Worm (Caenorhabditis elegans) whole organism, L4 larva: ENCODE results near the gene asns-1.

Experiments
- D1046.2 ChIP-seq: fragments of 200-800 bp; sonication (Bioruptor generic); IDR thresholded peaks from 2 replicates; pipeline ENCODE4 v1.3.6; 2022; ENCODE audit warnings: missing genetic modification characterization, missing compliant biosample characterization
- F37D6.2 ChIP-seq: sonication (generic microtip); optimal IDR thresholded peaks from 2 replicates; lab custom pipeline; 2016; ENCODE audit warnings: mild to moderate bottlenecking, missing genetic modification characterization, missing compliant biosample characterization
- R02D3.7 ChIP-seq: fragments of 150-350 bp; sonication (generic microtip); optimal IDR thresholded peaks from 3 replicates; lab custom pipeline; 2014; ENCODE audit warnings: missing biosample characterization, missing genetic modification characterization
- Y105C5A.15 ChIP-seq: fragments of 200-800 bp; sonication (Bioruptor generic); IDR thresholded peaks from 2 replicates; pipeline ENCODE4 v1.3.6; 2022; ENCODE audit warnings: missing genetic modification characterization, missing compliant biosample characterization
- ZK546.5 ChIP-seq, 2 experiments: sonication (generic microtip); optimal IDR thresholded peaks; 2 replicates each; lab custom pipeline; 2017; ENCODE audit warnings: missing biosample characterization in 2 of 2, missing genetic modification characterization in 2 of 2
- aha-1 ChIP-seq: fragments of 150-350 bp; peaks from one replicate; lab custom pipeline; 2014; ENCODE audit warnings: missing biosample characterization, missing genetic modification characterization
- arid-1 ChIP-seq: fragments of 200-800 bp; sonication (Bioruptor generic); conservative IDR thresholded peaks from 2 replicates; pipeline ENCODE4 v1.3.6; 2022; ENCODE audit warnings: missing genetic modification reagents, missing genetic modification characterization, missing compliant biosample characterization
- ceh-62 ChIP-seq: sonication (generic microtip); optimal IDR thresholded peaks from 2 replicates; lab custom pipeline; 2017; ENCODE audit warnings: missing biosample characterization, missing genetic modification characterization
- ces-1 ChIP-seq: fragments of 150-350 bp; sonication (generic microtip); optimal IDR thresholded peaks from 4 replicates; lab custom pipeline; 2014; ENCODE audit warnings: missing biosample characterization, missing genetic modification reagents, missing genetic modification characterization
- dmd-6 ChIP-seq: fragments of 200-800 bp; sonication (Bioruptor generic); IDR thresholded peaks from 2 replicates; pipeline ENCODE4 v1.3.6; 2022; ENCODE audit warnings: missing genetic modification reagents, missing genetic modification characterization, missing compliant biosample characterization
- dmd-8 ChIP-seq: fragments of 200-800 bp; sonication (Bioruptor generic); IDR thresholded peaks from 2 replicates; pipeline ENCODE4 v1.3.6; 2022; ENCODE audit warnings: missing genetic modification characterization, missing compliant biosample characterization
- dpl-1 ChIP-seq: fragments of 150-350 bp; optimal IDR thresholded peaks from 2 replicates; lab custom pipeline; 2014; ENCODE audit warnings: missing biosample characterization, missing genetic modification reagents, missing genetic modification characterization
- egl-27 ChIP-seq: sonication (generic microtip); optimal IDR thresholded peaks from 3 replicates; lab custom pipeline; 2017; ENCODE audit warnings: missing biosample characterization, missing genetic modification reagents, missing genetic modification characterization
- egl-43 ChIP-seq: fragments of 200-800 bp; sonication (Bioruptor generic); IDR thresholded peaks from 2 replicates; pipeline ENCODE4 v1.3.6; 2022; ENCODE audit warnings: missing genetic modification reagents, missing genetic modification characterization, missing compliant biosample characterization
- fkh-10 ChIP-seq: fragments of 150-350 bp; optimal IDR thresholded peaks from 2 replicates; lab custom pipeline; 2014; ENCODE audit warnings: missing biosample characterization, missing genetic modification reagents, missing genetic modification characterization
- jun-1 ChIP-seq: fragments of 150-350 bp; optimal IDR thresholded peaks from 2 replicates; lab custom pipeline; 2014; ENCODE audit warnings: missing biosample characterization, missing genetic modification reagents, missing genetic modification characterization
- lim-7 ChIP-seq: fragments of 200-800 bp; sonication (Bioruptor generic); IDR thresholded peaks from 2 replicates; pipeline ENCODE4 v1.3.6; 2022; ENCODE audit warnings: missing genetic modification characterization, missing compliant biosample characterization
- lin-1 ChIP-seq: fragments of 200-800 bp; sonication (Bioruptor generic); IDR thresholded peaks from 2 replicates; pipeline ENCODE4 v1.3.6; 2022; ENCODE audit warnings: missing genetic modification reagents, missing genetic modification characterization, missing compliant biosample characterization
- lin-13 ChIP-seq: fragments of 150-350 bp; optimal IDR thresholded peaks from 2 replicates; lab custom pipeline; 2014; ENCODE audit warnings: missing biosample characterization, missing genetic modification reagents, missing genetic modification characterization
- lin-15B ChIP-seq: fragments of 150-350 bp; sonication (generic microtip); optimal IDR thresholded peaks from 3 replicates; lab custom pipeline; 2014; ENCODE audit warnings: missing biosample characterization, missing genetic modification characterization
- lir-3 ChIP-seq: sonication (generic microtip); optimal IDR thresholded peaks from 2 replicates; lab custom pipeline; 2016; ENCODE audit warnings: mild to moderate bottlenecking, missing genetic modification characterization, missing compliant biosample characterization
- madf-5 ChIP-seq, 2 experiments: fragments of 200-800 bp; sonication (Bioruptor generic); IDR thresholded peaks; 2 replicates each; pipeline ENCODE4 v1.3.6; 2022; ENCODE audit warnings: missing compliant biosample characterization in 2 of 2, missing genetic modification characterization in 2 of 2
- mep-1 ChIP-seq: fragments of 150-350 bp; sonication (generic microtip); optimal IDR thresholded peaks from 3 replicates; lab custom pipeline; 2014; ENCODE audit warnings: missing biosample characterization, missing genetic modification characterization
- mes-2 ChIP-seq: sonication (generic microtip); optimal IDR thresholded peaks from 2 replicates; lab custom pipeline; 2016; ENCODE audit warnings: missing genotype, mild to moderate bottlenecking, missing genetic modification characterization, missing compliant biosample characterization; ENCODE audit not compliant: poor library complexity, severe bottlenecking
- mxl-2 ChIP-seq: fragments of 200-800 bp; sonication (Bioruptor generic); conservative IDR thresholded peaks from 2 replicates; pipeline ENCODE4 v1.3.6; 2022; ENCODE audit warnings: missing genetic modification reagents, missing genetic modification characterization, missing compliant biosample characterization
- nhr-102 ChIP-seq: sonication (generic microtip); optimal IDR thresholded peaks from 2 replicates; lab custom pipeline; 2016; ENCODE audit warnings: mild to moderate bottlenecking, missing genetic modification characterization, moderate library complexity, missing compliant biosample characterization
- nhr-237 ChIP-seq: sonication (generic microtip); optimal IDR thresholded peaks from 2 replicates; lab custom pipeline; 2017; ENCODE audit warnings: missing biosample characterization, missing genetic modification characterization
- nhr-25 ChIP-seq: sonication (generic microtip); optimal IDR thresholded peaks from 2 replicates; lab custom pipeline; 2017; ENCODE audit warnings: missing genetic modification characterization, mild to moderate bottlenecking, missing compliant biosample characterization, antibody characterized with exemption, moderate library complexity, borderline replicate concordance; ENCODE audit not compliant: insufficient read depth
- nhr-28 ChIP-seq: fragments of 150-350 bp; optimal IDR thresholded peaks from 2 replicates; lab custom pipeline; 2014; ENCODE audit warnings: missing biosample characterization, missing genetic modification characterization
- nhr-41 ChIP-seq: fragments of 200-800 bp; sonication (Bioruptor generic); IDR thresholded peaks from 2 replicates; pipeline ENCODE4 v1.3.6; 2022; ENCODE audit warnings: missing genetic modification reagents, missing genetic modification characterization, missing compliant biosample characterization
- nhr-42 ChIP-seq: fragments of 200-800 bp; sonication (Bioruptor generic); IDR thresholded peaks from 2 replicates; pipeline ENCODE4 v1.3.6; 2022; ENCODE audit warnings: missing genetic modification characterization, missing compliant biosample characterization
- php-3 ChIP-seq: fragments of 200-800 bp; sonication (Bioruptor generic); IDR thresholded peaks from 2 replicates; pipeline ENCODE4 v1.3.6; 2022; ENCODE audit warnings: missing genetic modification reagents, missing genetic modification characterization, missing compliant biosample characterization
- rbr-2 ChIP-seq: sonication (generic microtip); optimal IDR thresholded peaks from 2 replicates; lab custom pipeline; 2016; ENCODE audit warnings: missing genotype, missing genetic modification characterization, missing compliant biosample characterization
- saeg-2 ChIP-seq: fragments of 200-800 bp; sonication (Bioruptor generic); IDR thresholded peaks from 2 replicates; pipeline ENCODE4 v1.3.6; 2022; ENCODE audit warnings: missing genetic modification reagents, missing genetic modification characterization, missing compliant biosample characterization
- skn-1 ChIP-seq: fragments of 150-350 bp; optimal IDR thresholded peaks from 2 replicates; lab custom pipeline; 2014; ENCODE audit warnings: missing biosample characterization, missing genetic modification characterization
- spr-1 ChIP-seq: sonication (generic microtip); optimal IDR thresholded peaks from 2 replicates; lab custom pipeline; 2016; ENCODE audit warnings: mild to moderate bottlenecking, missing genetic modification characterization, missing compliant biosample characterization
- tra-1 ChIP-seq: fragments of 200-800 bp; sonication (Bioruptor generic); IDR thresholded peaks from 2 replicates; pipeline ENCODE4 v1.3.6; 2022; ENCODE audit warnings: missing genetic modification reagents, missing genetic modification characterization, missing compliant biosample characterization
- unc-130 ChIP-seq: sonication (generic microtip); optimal IDR thresholded peaks from 2 replicates; lab custom pipeline; 2016; ENCODE audit warnings: missing genetic modification reagents, missing genetic modification characterization, missing compliant biosample characterization
- unc-62 ChIP-seq, 3 experiments: fragments of 150-350 bp in 1 of 3; sonication (generic microtip); optimal IDR thresholded peaks in 2 of 3; peaks in 1 of 3; 1 replicate in 1 of 3; 2 replicates in 2 of 3; lab custom pipeline; 2014 to 2017; ENCODE audit warnings: missing biosample characterization in 3 of 3, missing genetic modification characterization in 3 of 3, missing genetic modification reagents in 3 of 3, missing genotype in 1 of 3
- vab-7 ChIP-seq: fragments of 200-800 bp; sonication (Bioruptor generic); IDR thresholded peaks from 2 replicates; pipeline ENCODE4 v1.3.6; 2022; ENCODE audit warnings: missing genetic modification reagents, missing genetic modification characterization, missing compliant biosample characterization
- zfp-2 ChIP-seq: sonication (generic microtip); optimal IDR thresholded peaks from 2 replicates; lab custom pipeline; 2016; ENCODE audit warnings: mild to moderate bottlenecking, missing genetic modification characterization, missing compliant biosample characterization
- ztf-11 ChIP-seq: fragments of 150-350 bp; optimal IDR thresholded peaks from 2 replicates; lab custom pipeline; 2014; ENCODE audit warnings: missing biosample characterization, missing genetic modification characterization

asns-1 gene

DNA sequence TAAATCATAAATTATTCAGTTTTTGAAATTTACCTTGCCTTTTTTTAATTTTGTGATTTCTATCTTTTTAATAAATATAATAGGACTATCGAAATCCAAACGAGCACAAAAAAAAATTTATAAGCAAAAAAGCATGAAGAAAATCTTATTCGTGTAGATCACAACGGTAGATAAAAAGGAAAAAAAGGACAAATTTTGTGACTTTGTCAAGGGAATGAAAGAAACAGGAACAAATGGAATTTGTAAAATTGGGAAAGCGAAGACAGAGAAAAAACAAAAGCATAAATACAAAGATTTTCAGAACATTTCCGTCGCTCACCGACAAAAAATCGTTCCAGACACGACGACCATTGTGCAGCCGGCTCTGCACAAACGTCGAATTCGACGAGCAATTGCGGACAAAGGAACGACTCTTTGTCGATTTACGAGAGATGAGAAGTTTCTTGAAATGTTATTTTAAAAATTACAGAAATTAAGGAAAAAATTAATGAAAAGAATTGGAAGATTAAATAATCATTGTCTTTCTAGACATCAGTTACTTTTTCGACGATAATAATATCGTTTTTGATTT lies 27.1 kb upstream of the asns-1 start, which contains the start of gene F45F2.10:
Gene F45F2.10 (minus strand): TSS at position 51 of the 571 bp plus-strand sequence.
- TF ChIP-seq mes-2 (tag; lab: Kevin White, UChicago) (peak; percentile 45), dpl-1 (peak; percentile 26), madf-5 (GFP tag; IDR thresholded peaks at IDR 0.05; lab: Robert Waterston, UW) (no peak), R02D3.7 (peak; percentile 41)

DNA sequence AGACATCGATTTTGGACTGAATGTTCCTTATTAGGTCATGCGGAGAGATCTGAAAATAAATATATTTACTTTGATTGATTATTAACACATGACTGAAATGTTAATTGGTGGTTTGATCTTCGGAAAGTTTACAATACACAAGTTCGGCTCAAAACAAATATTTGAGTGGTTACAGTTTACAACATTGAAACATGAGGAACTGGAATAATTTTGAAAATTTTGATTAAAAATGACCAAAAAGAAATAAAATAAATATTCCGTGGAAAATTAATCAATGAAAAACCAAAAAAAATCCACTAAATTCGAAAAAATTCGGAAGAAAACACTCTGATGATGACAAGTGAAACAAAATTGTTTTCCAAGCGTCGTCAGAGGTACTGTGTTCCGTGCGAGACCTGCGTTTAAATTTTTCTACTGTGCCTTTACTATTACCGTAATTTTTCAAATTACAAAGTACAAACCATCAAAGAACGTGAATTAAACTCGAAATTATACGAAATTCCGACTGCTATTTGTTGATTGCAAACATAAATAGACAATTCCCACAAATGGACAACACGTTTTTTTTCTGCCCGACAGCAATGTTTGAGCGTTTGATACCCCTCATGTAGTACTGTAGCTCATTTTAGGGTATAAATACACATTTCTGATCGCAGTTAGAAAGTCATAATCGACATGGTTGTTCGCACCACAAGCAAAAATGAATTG lies 25.0 kb upstream of the asns-1 start, which contains the start of the genes F45F2.11 and otpl-7:
Gene F45F2.11 (minus strand): TSS at position 51 of the 708 bp plus-strand sequence.
Gene otpl-7 (plus strand): TSS at position 658 of the 708 bp plus-strand sequence.
- TF ChIP-seq nhr-102 (no peak), rbr-2 (tag; lab: Kevin White, UChicago) (no peak), fkh-10 (GFP tag; lab: Kevin White, UChicago) (no peak), lin-15B (tag; lab: Kevin White, UChicago) (no peak), mes-2 (tag; lab: Kevin White, UChicago) (no peak), arid-1 (no peak), Y105C5A.15 (GFP tag; lab: Robert Waterston, UW) (no peak), lin-13 (GFP tag; lab: Kevin White, UChicago) (no peak), mxl-2 (GFP tag; lab: Robert Waterston, UW) (no peak), nhr-41 (GFP tag; lab: Robert Waterston, UW) (no peak), zfp-2 (tag; lab: Kevin White, UChicago) (no peak), ztf-11 (tag; lab: Kevin White, UChicago) (no peak), dmd-8 (GFP tag; lab: Robert Waterston, UW) (no peak), ceh-62 (no peak), saeg-2 (GFP tag; lab: Robert Waterston, UW) (no peak), lin-1 (GFP tag; lab: Robert Waterston, UW) (no peak), F37D6.2 (tag; lab: Kevin White, UChicago) (no peak), lir-3 (tag; lab: Kevin White, UChicago) (no peak)

DNA sequence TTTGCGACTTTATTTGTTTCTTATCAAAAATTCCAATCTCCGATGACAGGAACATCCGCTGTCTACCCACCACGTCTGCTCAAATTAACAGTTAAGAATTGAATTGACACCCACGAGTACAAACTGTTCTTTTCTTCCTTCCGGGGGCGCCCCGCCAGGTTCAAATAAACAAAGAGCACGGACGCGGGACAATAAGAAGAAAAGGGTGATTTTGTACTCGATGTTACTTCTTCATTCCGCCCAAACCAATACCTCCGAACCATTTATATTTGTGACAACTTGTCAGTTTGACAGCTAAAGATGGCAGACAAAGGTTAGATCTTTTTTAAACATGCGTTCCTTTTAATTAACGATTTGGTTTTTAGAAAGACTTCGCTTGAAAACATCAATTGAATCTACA lies 20.2 kb upstream of the asns-1 start, which contains the start of gene otpl-6:
Gene otpl-6 (plus strand): TSS at position 301 of the 400 bp plus-strand sequence.
- TF ChIP-seq dmd-6 (GFP tag; lab: Robert Waterston, UW) (0 out of 2 replicates have a peak, but pooled peaks have one; percentile 12), unc-130 (no peak), nhr-28 (tag; lab: Kevin White, UChicago) (no peak), jun-1 (tag; lab: Kevin White, UChicago) (no peak), lin-13 (GFP tag; lab: Kevin White, UChicago) (no peak), aha-1 (tag; lab: Kevin White, UChicago) (no peak), egl-27 (tag; lab: Kevin White, UChicago) (no peak), zfp-2 (tag; lab: Kevin White, UChicago) (no peak)

DNA sequence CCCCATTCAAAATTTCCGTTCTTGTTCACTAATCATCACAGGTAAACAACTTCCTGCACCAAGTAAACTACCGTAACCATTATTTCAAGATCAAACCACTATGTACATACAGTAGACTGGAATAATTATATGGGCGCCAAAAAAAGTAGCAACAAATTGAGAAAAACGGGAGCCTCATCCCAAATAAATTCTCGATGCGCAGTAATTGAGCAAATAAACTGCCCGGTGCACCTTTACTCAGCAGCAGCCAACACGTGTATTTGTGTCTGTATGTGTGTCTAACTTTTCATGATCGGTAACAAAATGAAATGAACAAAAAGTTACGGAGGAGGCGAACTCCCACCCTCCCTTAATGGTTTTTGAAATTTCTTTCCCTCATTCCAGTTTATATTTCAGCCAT lies 16.8 kb upstream of the asns-1 start, which contains the start of gene otpl-5:
Gene otpl-5 (plus strand): TSS at position 301 of the 400 bp plus-strand sequence.
- TF ChIP-seq lin-13 (GFP tag; lab: Kevin White, UChicago) (no peak), lim-7 (GFP tag; lab: Robert Waterston, UW) (no peak), nhr-25 (tag; lab: Kevin White, UChicago) (no peak), egl-43 (no peak), F37D6.2 (tag; lab: Kevin White, UChicago) (no peak), php-3 (GFP tag; lab: Robert Waterston, UW) (no peak), rbr-2 (tag; lab: Kevin White, UChicago) (no peak), unc-62 (GFP tag; optimal IDR thresholded peaks at IDR 0.05 in 1 of 2; lab: Kevin White, UChicago) (no peak), unc-62 (tag; optimal IDR thresholded peaks at IDR 0.05; lab: Kevin White, UChicago) (no peak), ces-1 (GFP tag; lab: Kevin White, UChicago) (no peak), D1046.2 (GFP tag; lab: Robert Waterston, UW) (no peak), vab-7 (no peak), mep-1 (tag; lab: Kevin White, UChicago) (no peak), skn-1 (no peak), nhr-237 (no peak), R02D3.7 (no peak), jun-1 (tag; lab: Kevin White, UChicago) (no peak), tra-1 (GFP tag; lab: Robert Waterston, UW) (no peak), ZK546.5 (tag; optimal IDR thresholded peaks at IDR 0.05; lab: Kevin White, UChicago) (no peak), nhr-42 (GFP tag; lab: Robert Waterston, UW) (no peak), spr-1 (tag; lab: Kevin White, UChicago) (no peak)
- TF ChIP-seq, all 104 proteins: peak for 0
